Fruit fly (Drosophila melanogaster): ENCODE data around the gene CG31673.
A peak's percentile ranks its signal among the peaks of the same experiment; 100 is the strongest.

The CG31673 gene

DNA sequence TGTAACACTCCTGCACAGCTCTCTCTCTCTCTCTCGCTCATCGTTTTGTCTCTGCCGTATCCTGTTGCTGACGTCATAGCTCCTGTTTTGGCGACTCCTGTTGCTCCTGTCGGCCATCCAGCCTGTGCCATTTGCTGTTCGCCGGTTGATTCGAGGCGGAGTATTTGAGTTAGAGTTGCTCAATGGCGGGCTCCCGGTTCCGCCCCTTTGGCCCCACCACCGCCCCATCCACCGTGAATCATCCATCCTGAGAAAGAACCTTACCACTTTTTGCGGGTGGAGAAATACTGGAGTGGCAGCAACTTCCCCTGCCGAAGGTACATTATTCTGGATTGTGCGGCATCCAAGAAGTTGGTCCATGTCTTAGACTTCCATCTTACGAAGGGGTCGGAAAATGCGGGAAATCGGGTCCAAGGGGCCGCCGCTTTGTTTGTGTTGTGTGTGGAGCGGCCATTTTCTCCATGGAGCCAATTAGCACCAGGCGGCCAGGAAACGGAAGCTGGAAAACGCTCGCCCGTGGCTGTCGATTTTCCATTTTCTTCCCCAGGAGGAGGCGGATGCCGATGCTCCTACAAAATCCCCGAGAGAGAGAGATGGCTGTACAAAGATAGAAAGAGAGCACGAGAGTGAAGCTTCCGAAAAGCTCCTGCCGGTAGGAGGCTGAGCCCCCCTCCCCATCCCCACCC, 20.8 kb upstream of the CG31673 start (continued):
- TF ChIP-seq sc (optimal IDR thresholded peaks at IDR 0.05): no peak
- no peak for TF ChIP-seq sc (GFP tag; optimal IDR thresholded peaks at IDR 0.05)
- TF ChIP-seq crol (GFP tag; IDR thresholded peaks at IDR 0.05): peak; percentile 14; the same call in 1 of the 2 replicates
- TF ChIP-seq NC2β (GFP tag; optimal IDR thresholded peaks at IDR 0.05): no peak
- TF ChIP-seq chn (GFP tag; optimal IDR thresholded peaks at IDR 0.05): no peak
- no peak for TF ChIP-seq CG11398 (GFP tag; optimal IDR thresholded peaks at IDR 0.05)
- TF ChIP-seq Dbx (GFP tag; IDR thresholded peaks at IDR 0.05): no peak
- no peak for TF ChIP-seq CG1024 (GFP tag; IDR thresholded peaks at IDR 0.05)
- TF ChIP-seq grau (tag; optimal IDR thresholded peaks at IDR 0.05): no peak
- TF ChIP-seq CG7745 (tag; optimal IDR thresholded peaks at IDR 0.05): no peak
- no peak for TF ChIP-seq Nf-YC (tag; optimal IDR thresholded peaks at IDR 0.05)
- no peak for TF ChIP-seq zf30C (GFP tag; optimal IDR thresholded peaks at IDR 0.05)
- TF ChIP-seq ems (GFP tag; optimal IDR thresholded peaks at IDR 0.05): no peak
- TF ChIP-seq Nf-YB (GFP tag; optimal IDR thresholded peaks at IDR 0.05): no peak
- no peak for TF ChIP-seq hb (GFP tag; IDR thresholded peaks at IDR 0.05; ENCODE audit: partially characterized antibody)
- no peak for TF ChIP-seq CG12391 (tag; optimal IDR thresholded peaks at IDR 0.05)
- TF ChIP-seq Xrp1 (GFP tag; IDR thresholded peaks at IDR 0.05): no peak
- TF ChIP-seq CG12659 (GFP tag; optimal IDR thresholded peaks at IDR 0.05): no peak
- TF ChIP-seq CHES-1-like (GFP tag; optimal IDR thresholded peaks at IDR 0.05): no peak
- no peak for TF ChIP-seq hkb (optimal IDR thresholded peaks at IDR 0.05)
- TF ChIP-seq hkb (GFP tag; IDR thresholded peaks at IDR 0.05): peak; percentile 1; the same call in 1 of the 2 replicates
- no peak for TF ChIP-seq CG8281 (tag; optimal IDR thresholded peaks at IDR 0.05)
- TF ChIP-seq zen2 (GFP tag; IDR thresholded peaks at IDR 0.05; ENCODE audit: partially characterized antibody): 0 out of 3 replicates have a peak, but pooled peaks have one; percentile 6
- TF ChIP-seq CG9932 (GFP tag; IDR thresholded peaks at IDR 0.05): peak; percentile 18; the same call in 1 of the 2 replicates
- TF ChIP-seq abd-A (tag; optimal IDR thresholded peaks at IDR 0.05): peak; percentile 67
- no peak for TF ChIP-seq peb (GFP tag; IDR thresholded peaks at IDR 0.05)
- TF ChIP-seq pita (GFP tag; optimal IDR thresholded peaks at IDR 0.05): no peak
- no peak for TF ChIP-seq Poxn (GFP tag; IDR thresholded peaks at IDR 0.05)
- TF ChIP-seq tio (GFP tag; optimal IDR thresholded peaks at IDR 0.05): no peak
- TF ChIP-seq nom (GFP tag; optimal IDR thresholded peaks at IDR 0.05): no peak
- TF ChIP-seq CG9215 (GFP tag; IDR thresholded peaks at IDR 0.05): no peak
- no peak for TF ChIP-seq CG8924 (tag; optimal IDR thresholded peaks at IDR 0.05)
- no peak for TF ChIP-seq CG15269 (tag; optimal IDR thresholded peaks at IDR 0.05)
- no peak; the same call in 1 of the 2 replicates for TF ChIP-seq seq (GFP tag; IDR thresholded peaks at IDR 0.05)
- peak; percentile 96 for TF ChIP-seq scrt (GFP tag; optimal IDR thresholded peaks at IDR 0.05)
- TF ChIP-seq mam (GFP tag; optimal IDR thresholded peaks at IDR 0.05): no peak
- TF ChIP-seq HmgD (GFP tag; optimal IDR thresholded peaks at IDR 0.05): no peak
- TF ChIP-seq CG17568 (GFP tag; optimal IDR thresholded peaks at IDR 0.05): no peak
- no peak for TF ChIP-seq CG7963 (GFP tag; IDR thresholded peaks at IDR 0.05; ENCODE audit: partially characterized antibody)
- TF ChIP-seq D19B (GFP tag; optimal IDR thresholded peaks at IDR 0.05): no peak
- TF ChIP-seq CG10267 (tag; optimal IDR thresholded peaks at IDR 0.05): no peak
- no peak for TF ChIP-seq Meics (GFP tag; optimal IDR thresholded peaks at IDR 0.05)
- TF ChIP-seq CrebB (tag; optimal IDR thresholded peaks at IDR 0.05): no peak
- peak; percentile 94 for TF ChIP-seq CG13894 (tag; optimal IDR thresholded peaks at IDR 0.05)
- TF ChIP-seq cad (GFP tag; optimal IDR thresholded peaks at IDR 0.05): no peak
- TF ChIP-seq CG13296 (GFP tag; optimal IDR thresholded peaks at IDR 0.05): no peak
- no peak for TF ChIP-seq croc (GFP tag; conservative IDR thresholded peaks at IDR 0.05)
- TF ChIP-seq knrl (GFP tag; IDR thresholded peaks at IDR 0.05; ENCODE audit: partially characterized antibody): no peak

Data from whole organism, embryonic.